Worm (Caenorhabditis elegans) whole organism, midembryonic: ENCODE data around the gene dap-3.

Experiments used
- T22C8.4 ChIP-seq: fragments of 200-800 bp; sonication (Bioruptor generic); IDR thresholded peaks from 2 replicates; pipeline ENCODE4 v1.3.6; 2022; ENCODE audit warnings: missing genetic modification characterization, missing compliant biosample characterization
- cog-1 ChIP-seq: sonication (generic microtip); optimal IDR thresholded peaks from 2 replicates; lab custom pipeline; 2016; ENCODE audit warnings: missing genetic modification characterization, missing compliant biosample characterization
- flt-1 ChIP-seq: fragments of 200-800 bp; sonication (Bioruptor generic); IDR thresholded peaks from 2 replicates; pipeline ENCODE4 v1.3.6; 2022; ENCODE audit warnings: missing genetic modification characterization, missing compliant biosample characterization
- klf-2 ChIP-seq: fragments of 200-800 bp; sonication (Bioruptor generic); conservative IDR thresholded peaks from 2 replicates; pipeline ENCODE4 v1.3.6; 2022; ENCODE audit warnings: missing genetic modification reagents, missing genetic modification characterization, missing compliant biosample characterization
- med-1 ChIP-seq: sonication (generic microtip); optimal IDR thresholded peaks from 2 replicates; lab custom pipeline; 2017; ENCODE audit warnings: missing genetic modification characterization, mild to moderate bottlenecking, missing compliant biosample characterization, antibody characterized with exemption, missing genetic modification reagents; ENCODE audit not compliant: insufficient read depth
- ref-1 ChIP-seq: fragments of 200-800 bp; sonication (Bioruptor generic); conservative IDR thresholded peaks from 2 replicates; pipeline ENCODE4 v1.3.6; 2022; ENCODE audit warnings: missing genetic modification reagents, missing genetic modification characterization, missing compliant biosample characterization
- tab-1 ChIP-seq: fragments of 200-800 bp; sonication (Bioruptor generic); IDR thresholded peaks from 2 replicates; pipeline ENCODE4 v1.3.6; 2022; ENCODE audit warnings: missing genetic modification characterization, missing compliant biosample characterization
- ztf-23 ChIP-seq: fragments of 200-800 bp; sonication (Bioruptor generic); IDR thresholded peaks from 2 replicates; pipeline ENCODE4 v1.3.6; 2022; ENCODE audit warnings: missing genetic modification reagents, missing genetic modification characterization, missing compliant biosample characterization
- ztf-29 ChIP-seq: fragments of 200-800 bp; sonication (Bioruptor generic); IDR thresholded peaks from 2 replicates; pipeline ENCODE4 v1.3.6; 2022; ENCODE audit warnings: missing genetic modification reagents, missing genetic modification characterization, missing compliant biosample characterization

Gene dap-3

DNA sequence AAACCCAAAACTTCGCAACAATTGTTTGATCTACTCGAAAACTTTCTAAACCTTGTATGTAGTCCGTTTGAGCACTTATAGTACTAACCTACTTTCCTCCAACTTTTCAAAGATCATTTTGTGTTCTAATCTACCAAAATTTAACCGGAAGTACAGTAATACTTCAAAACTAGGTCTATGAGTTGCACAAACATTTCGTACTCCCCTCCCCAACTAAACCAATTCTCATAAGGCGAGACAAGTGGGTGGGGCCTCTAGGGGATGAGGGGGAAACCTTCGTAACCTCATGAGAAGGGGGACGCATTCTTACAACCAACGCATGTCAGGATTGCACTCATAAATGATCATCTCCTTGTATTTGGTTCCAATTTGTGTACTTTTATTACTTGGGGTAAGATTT is 41.0 kb downstream of the dap-3 start, which contains the start of gene cutl-9:
Gene cutl-9 (plus strand): TSS at position 301 of the 400 bp plus-strand sequence.
- TF ChIP-seq T22C8.4 (GFP tag; lab: Robert Waterston, UW): no peak
- TF ChIP-seq med-1 (GFP tag; lab: Kevin White, UChicago): no peak
- TF ChIP-seq flt-1 (GFP tag; lab: Robert Waterston, UW): no peak
- TF ChIP-seq ztf-23 (GFP tag; lab: Robert Waterston, UW): no peak
- TF ChIP-seq ztf-29: no peak
- no peak for TF ChIP-seq tab-1 (GFP tag; lab: Robert Waterston, UW)
- TF ChIP-seq cog-1 (tag; lab: Kevin White, UChicago): no peak
- no peak for TF ChIP-seq ref-1 (GFP tag; lab: Robert Waterston, UW)
- TF ChIP-seq klf-2 (GFP tag; lab: Robert Waterston, UW): no peak

DNA sequence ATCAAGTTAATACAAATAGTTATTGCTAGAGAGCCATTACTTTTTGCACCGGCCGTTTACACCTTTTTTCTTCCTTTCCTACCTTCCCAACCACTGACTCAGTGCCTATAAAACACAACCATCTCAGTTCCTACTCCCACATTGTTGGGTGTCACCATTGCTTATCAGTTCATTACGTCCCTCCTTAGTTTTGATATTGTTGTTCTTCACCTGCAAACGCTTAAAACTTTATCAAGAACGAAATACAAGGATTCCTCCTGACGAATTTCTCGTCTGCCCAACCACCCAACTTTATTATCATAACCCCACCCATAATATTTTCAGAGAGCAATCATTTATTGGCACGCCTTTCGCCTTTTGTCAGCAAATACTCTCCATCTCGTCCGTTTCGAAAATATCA is 46.2 kb downstream of the dap-3 start:
- no peak for TF ChIP-seq ztf-23 (GFP tag; lab: Robert Waterston, UW)
- no peak for TF ChIP-seq flt-1 (GFP tag; lab: Robert Waterston, UW)
- TF ChIP-seq tab-1 (GFP tag; lab: Robert Waterston, UW): no peak
- no peak for TF ChIP-seq med-1 (GFP tag; lab: Kevin White, UChicago)
- no peak for TF ChIP-seq ztf-29
- TF ChIP-seq cog-1 (tag; lab: Kevin White, UChicago): no peak
- TF ChIP-seq ref-1 (GFP tag; lab: Robert Waterston, UW): no peak
- TF ChIP-seq klf-2 (GFP tag; lab: Robert Waterston, UW): no peak
- TF ChIP-seq T22C8.4 (GFP tag; lab: Robert Waterston, UW): no peak

DNA sequence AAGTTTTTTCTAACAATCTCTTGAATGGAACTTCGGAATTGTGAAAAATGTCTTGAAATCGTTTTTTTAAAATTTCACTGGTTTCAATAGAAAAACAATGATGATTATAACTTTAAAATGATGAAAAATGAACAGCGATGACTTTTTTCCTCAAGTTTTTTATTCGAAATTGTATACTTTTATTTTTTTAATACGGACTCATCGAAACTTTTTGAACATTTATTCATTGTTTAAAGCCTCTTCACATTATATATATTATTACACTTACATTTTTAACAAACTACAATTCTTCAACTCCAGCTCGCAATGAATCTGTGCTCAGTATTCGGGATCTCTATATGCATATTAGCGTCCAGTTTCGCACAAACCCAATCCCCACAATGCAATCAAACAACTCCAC is 47.0 kb downstream of the dap-3 start, which contains the start of gene M28.8:
Gene M28.8 (plus strand): TSS at position 301 of the 400 bp plus-strand sequence.
- no peak for TF ChIP-seq ztf-23 (GFP tag; lab: Robert Waterston, UW)

DNA sequence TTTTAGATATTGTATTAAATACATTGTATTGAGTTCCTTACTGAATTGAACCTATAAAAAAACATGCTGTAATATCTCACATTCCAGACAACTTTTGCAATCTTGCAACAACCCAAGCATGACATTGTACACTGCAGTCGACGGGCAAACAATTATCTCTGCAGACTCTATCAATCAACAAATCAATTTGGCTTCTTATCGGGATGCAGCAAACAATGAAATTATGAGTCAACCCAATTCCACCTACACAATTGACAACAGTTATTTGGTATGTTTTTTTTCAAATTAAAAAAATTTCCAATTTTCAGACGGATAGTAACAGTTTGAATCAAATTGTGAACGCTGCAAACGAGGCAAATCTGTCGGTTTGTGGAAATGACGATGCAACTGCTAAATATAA is 50.0 kb downstream of the dap-3 start:
- no peak for TF ChIP-seq T22C8.4 (GFP tag; lab: Robert Waterston, UW)
- no peak for TF ChIP-seq ref-1 (GFP tag; lab: Robert Waterston, UW)
- no peak for TF ChIP-seq flt-1 (GFP tag; lab: Robert Waterston, UW)
- TF ChIP-seq ztf-29: no peak
- TF ChIP-seq cog-1 (tag; lab: Kevin White, UChicago): no peak
- TF ChIP-seq med-1 (GFP tag; lab: Kevin White, UChicago): no peak
- TF ChIP-seq tab-1 (GFP tag; lab: Robert Waterston, UW): no peak
- TF ChIP-seq klf-2 (GFP tag; lab: Robert Waterston, UW): no peak
